Fruit fly (Drosophila melanogaster): ENCODE data around the gene CG9004.

Gene CG9004

DNA sequence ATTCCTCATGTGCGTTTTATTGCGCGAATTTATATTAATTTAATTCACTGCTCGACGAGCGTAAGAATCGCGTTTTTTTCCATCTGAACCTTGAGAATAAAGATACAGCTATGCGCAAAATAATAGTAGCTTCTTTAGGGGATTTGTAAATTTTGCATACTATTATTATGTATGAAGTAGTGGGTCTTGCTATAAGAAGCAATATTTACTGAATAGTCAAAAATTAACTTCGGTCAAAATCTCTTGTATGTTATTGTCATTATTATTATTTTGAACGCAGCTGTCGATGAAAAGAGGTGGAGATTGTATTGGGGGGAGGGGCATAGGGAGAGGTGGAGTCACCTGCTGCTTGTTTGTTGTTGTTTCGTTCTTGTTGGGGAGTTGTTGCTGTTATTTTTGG lies 45.2 kb downstream of the CG9004 start (continued):
- peak; percentile 92 for TF ChIP-seq gro (GFP tag; optimal IDR thresholded peaks at IDR 0.05)
- no peak for TF ChIP-seq lbe (GFP tag; optimal IDR thresholded peaks at IDR 0.05)
- TF ChIP-seq btn (GFP tag; optimal IDR thresholded peaks at IDR 0.05), result peak; percentile 52
- TF ChIP-seq insv (GFP tag; optimal IDR thresholded peaks at IDR 0.05), result no peak
- TF ChIP-seq CrebB (tag; optimal IDR thresholded peaks at IDR 0.05), result peak; percentile 30
- TF ChIP-seq otp (GFP tag; IDR thresholded peaks at IDR 0.05), result peak; percentile 88
- peak; percentile 8 for TF ChIP-seq wek (GFP tag; optimal IDR thresholded peaks at IDR 0.05)
- peak; percentile 95 for TF ChIP-seq vvl (GFP tag; IDR thresholded peaks at IDR 0.05)
- TF ChIP-seq Trl (optimal IDR thresholded peaks at IDR 0.05), result no peak
- peak; percentile 75 for TF ChIP-seq Trl (GFP tag; optimal IDR thresholded peaks at IDR 0.05)
- TF ChIP-seq Bteb2 (GFP tag; optimal IDR thresholded peaks at IDR 0.05), result peak; percentile 71
- no peak for TF ChIP-seq mld (GFP tag; IDR thresholded peaks at IDR 0.05; ENCODE audit: partially characterized antibody)
- TF ChIP-seq emc (GFP tag; optimal IDR thresholded peaks at IDR 0.05), result peak; percentile 42
- TF ChIP-seq ara (GFP tag; IDR thresholded peaks at IDR 0.05), result peak; percentile 81
- peak; percentile 39 to 84 for TF ChIP-seq bsh (GFP tag; optimal IDR thresholded peaks at IDR 0.05)
- TF ChIP-seq CG34376 (GFP tag; optimal IDR thresholded peaks at IDR 0.05), result peak; percentile 52
- TF ChIP-seq corto (GFP tag; optimal IDR thresholded peaks at IDR 0.05), result peak; percentile 58
- TF ChIP-seq sens-2 (GFP tag; IDR thresholded peaks at IDR 0.05), result peak; percentile 80
- TF ChIP-seq Atf-2 (GFP tag; optimal IDR thresholded peaks at IDR 0.05), result no peak
- TF ChIP-seq CG10267 (tag; optimal IDR thresholded peaks at IDR 0.05), result peak; percentile 86
- no peak for TF ChIP-seq CG3163 (GFP tag; optimal IDR thresholded peaks at IDR 0.05)
- peak; percentile 21 for TF ChIP-seq Camta (GFP tag; optimal IDR thresholded peaks at IDR 0.05)
- no peak for TF ChIP-seq CG33557 (GFP tag; optimal IDR thresholded peaks at IDR 0.05)
- peak; percentile 46 for TF ChIP-seq CG8281 (tag; optimal IDR thresholded peaks at IDR 0.05)
- TF ChIP-seq PHDP (tag; optimal IDR thresholded peaks at IDR 0.05), result peak; percentile 78
- peak; percentile 71 for TF ChIP-seq bowl (GFP tag; IDR thresholded peaks at IDR 0.05)
- TF ChIP-seq CG7372 (GFP tag; IDR thresholded peaks at IDR 0.05), result peak; percentile 84
- peak; percentile 77 for TF ChIP-seq CG31388 (GFP tag; optimal IDR thresholded peaks at IDR 0.05)
- TF ChIP-seq Fer2 (tag; optimal IDR thresholded peaks at IDR 0.05), result peak; percentile 29
- peak; percentile 62 for TF ChIP-seq ssp (GFP tag; IDR thresholded peaks at IDR 0.05)
- TF ChIP-seq esg (GFP tag; conservative IDR thresholded peaks at IDR 0.05), result peak; percentile 79
- TF ChIP-seq CG9876 (GFP tag; optimal IDR thresholded peaks at IDR 0.05), result no peak
- TF ChIP-seq CG5180 (GFP tag; optimal IDR thresholded peaks at IDR 0.05), result peak; percentile 61
- peak; percentile 47 for TF ChIP-seq CG3407 (GFP tag; optimal IDR thresholded peaks at IDR 0.05)
- peak; percentile 12 for TF ChIP-seq CG4617 (GFP tag; optimal IDR thresholded peaks at IDR 0.05; ENCODE audit: borderline replicate concordance)
- peak; percentile 82 for TF ChIP-seq sob (GFP tag; IDR thresholded peaks at IDR 0.05)
- TF ChIP-seq gfzf (GFP tag; optimal IDR thresholded peaks at IDR 0.05), result no peak
- TF ChIP-seq CG8359 (GFP tag; optimal IDR thresholded peaks at IDR 0.05; ENCODE audit: borderline replicate concordance), result peak; percentile 79
- TF ChIP-seq CG8924 (tag; optimal IDR thresholded peaks at IDR 0.05), result peak; percentile 79
- peak; percentile 89 for TF ChIP-seq CG6854 (GFP tag; optimal IDR thresholded peaks at IDR 0.05)
- TF ChIP-seq pnt (GFP tag; optimal IDR thresholded peaks at IDR 0.05), result peak; percentile 56
- peak; percentile 90 for TF ChIP-seq row (GFP tag; IDR thresholded peaks at IDR 0.05)
- peak; percentile 25 for TF ChIP-seq CHES-1-like (GFP tag; optimal IDR thresholded peaks at IDR 0.05)
- peak; percentile 53 for TF ChIP-seq NfI (GFP tag; optimal IDR thresholded peaks at IDR 0.05)
- TF ChIP-seq CG11247 (GFP tag; IDR thresholded peaks at IDR 0.05), result peak; percentile 83
- TF ChIP-seq hkb (optimal IDR thresholded peaks at IDR 0.05), result no peak
- peak; percentile 93 for TF ChIP-seq hkb (GFP tag; IDR thresholded peaks at IDR 0.05)
- peak; percentile 83 for TF ChIP-seq B-H1 (GFP tag; IDR thresholded peaks at IDR 0.05)
- TF ChIP-seq Hr51 (GFP tag; optimal IDR thresholded peaks at IDR 0.05), result peak; percentile 49 to 72
- TF ChIP-seq ind (GFP tag; optimal IDR thresholded peaks at IDR 0.05), result peak; percentile 88
- peak; percentile 69 for TF ChIP-seq CG12391 (tag; optimal IDR thresholded peaks at IDR 0.05)
